Worm (Caenorhabditis elegans): ENCODE measurements around the gene ben-1.

ce11 chrIII:3520417-3520816 is 21.0 kb downstream of the ben-1 start:
- no peak for TF ChIP-seq med-1 (GFP tag; optimal IDR thresholded peaks at IDR 0.05; ENCODE audit: insufficient read depth)
- no peak for TF ChIP-seq ref-1 (GFP tag; conservative IDR thresholded peaks at IDR 0.05)
- TF ChIP-seq T22C8.4 (GFP tag; IDR thresholded peaks at IDR 0.05): no peak
- TF ChIP-seq ztf-29 (GFP tag; IDR thresholded peaks at IDR 0.05): no peak

All from whole organism, midembryonic.